Worm (Caenorhabditis elegans): ENCODE data around the gene dpy-22.

DNA sequence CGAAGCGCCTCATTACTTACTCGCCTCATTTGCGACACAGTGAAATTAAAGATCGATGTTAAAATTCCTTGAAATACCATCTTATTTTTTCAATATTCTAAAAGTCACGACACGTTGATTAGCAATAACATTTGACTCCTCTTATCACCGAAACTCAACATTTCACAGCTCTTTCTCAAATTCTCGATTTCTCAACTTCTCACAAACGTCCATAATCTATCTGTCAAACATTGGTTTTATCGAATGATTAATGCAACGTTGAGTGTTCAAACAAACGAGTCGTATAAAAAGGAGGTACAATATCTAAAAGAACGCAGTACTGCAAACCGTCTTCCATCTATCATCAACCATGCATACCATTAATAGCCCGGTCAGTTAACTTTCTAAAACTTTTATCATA is 28.2 kb upstream of the dpy-22 start, which contains the start of gene lec-8:
- no peak for TF ChIP-seq F49E8.2 (tag; optimal IDR thresholded peaks at IDR 0.05; ENCODE audit: insufficient read depth)
- no peak for TF ChIP-seq hmg-1.2 (GFP tag; IDR thresholded peaks at IDR 0.05)
- no peak for TF ChIP-seq hlh-12 (tag; optimal IDR thresholded peaks at IDR 0.05)
- TF ChIP-seq unc-62 (GFP tag; optimal IDR thresholded peaks at IDR 0.05), result peak; percentile 45
- TF ChIP-seq snpc-3.4 (tag; optimal IDR thresholded peaks at IDR 0.05), result no peak
- no peak for TF ChIP-seq B0261.1 (tag; optimal IDR thresholded peaks at IDR 0.05)
- no peak for TF ChIP-seq lin-54 (GFP tag; optimal IDR thresholded peaks at IDR 0.05)
- no peak for TF ChIP-seq ekl-4 (GFP tag; IDR thresholded peaks at IDR 0.05)
- no peak for TF ChIP-seq nfyb-1 (GFP tag; IDR thresholded peaks at IDR 0.05)
- TF ChIP-seq ztf-28 (GFP tag; IDR thresholded peaks at IDR 0.05), result no peak
- no peak for TF ChIP-seq B0336.3 (GFP tag; IDR thresholded peaks at IDR 0.05)
- no peak for TF ChIP-seq snpc-4 (GFP tag; optimal IDR thresholded peaks at IDR 0.05)
- TF ChIP-seq snpc-4 (tag; optimal IDR thresholded peaks at IDR 0.05), result no peak
- no peak for TF ChIP-seq ets-4 (GFP tag; optimal IDR thresholded peaks at IDR 0.05)
